Fruit fly (Drosophila melanogaster) whole organism, embryonic: ENCODE data around the gene wapl.

ENCODE experiments used
- B-H2 ChIP-seq: fragments of 200-800 bp; sonication (Bioruptor generic); optimal IDR thresholded peaks from 2 replicates; lab custom pipeline; 2018; ENCODE audit warnings: missing biosample characterization, mild to moderate bottlenecking, missing genetic modification characterization
- CG11398 ChIP-seq: fragments of 200-800 bp; sonication (Bioruptor generic); optimal IDR thresholded peaks from 2 replicates; lab custom pipeline; 2016; ENCODE audit warnings: missing biosample characterization, missing genetic modification characterization
- CG15479 ChIP-seq: fragments of 200-800 bp; sonication (Bioruptor generic); optimal IDR thresholded peaks from 3 replicates; lab custom pipeline; 2019; ENCODE audit warnings: missing biosample characterization, mild to moderate bottlenecking, missing genetic modification characterization, moderate library complexity
- CG16813 ChIP-seq: fragments of 200-800 bp; sonication (Bioruptor generic); IDR thresholded peaks from 3 replicates; pipeline ENCODE4 v1.3.6; 2022; ENCODE audit warnings: missing biosample characterization, missing genetic modification characterization; ENCODE audit not compliant: partially characterized antibody
- CG17802 ChIP-seq: fragments of 200-800 bp; sonication (Bioruptor generic); optimal IDR thresholded peaks from 2 replicates; lab custom pipeline; 2018; ENCODE audit warnings: missing biosample characterization, mild to moderate bottlenecking, missing genetic modification characterization, moderate library complexity
- CG2199 ChIP-seq: fragments of 200-800 bp; sonication (Bioruptor generic); IDR thresholded peaks from 3 replicates; pipeline ENCODE4 v1.3.6; 2022; ENCODE audit warnings: missing biosample characterization, missing genetic modification characterization
- HLH4C ChIP-seq: fragments of 200-800 bp; sonication (Bioruptor generic); IDR thresholded peaks from 3 replicates; pipeline ENCODE4 v1.3.6; 2022; ENCODE audit warnings: missing biosample characterization, missing genetic modification characterization; ENCODE audit not compliant: partially characterized antibody
- Hr78 ChIP-seq, 2 experiments: fragments of 200-800 bp in 1 of 2; fragments of >200 bp in 1 of 2; sonication (Bioruptor generic) in 1 of 2; optimal IDR thresholded peaks; 2 replicates each; lab custom pipeline; 2017 to 2019; ENCODE audit warnings: missing biosample characterization in 2 of 2, missing genetic modification characterization in 2 of 2, mild to moderate bottlenecking in 1 of 2, moderate library complexity in 1 of 2
- Lhr ChIP-seq: fragments of 200-800 bp; sonication (Bioruptor generic); optimal IDR thresholded peaks from 3 replicates; lab custom pipeline; 2017; ENCODE audit warnings: mild to moderate bottlenecking, missing biosample characterization, missing genetic modification reagents, missing genetic modification characterization
- Lpt ChIP-seq: fragments of >200 bp; optimal IDR thresholded peaks from 2 replicates; lab custom pipeline; 2018; ENCODE audit warnings: missing biosample characterization, missing genetic modification characterization
- Sry-δ ChIP-seq: fragments of 200-800 bp; sonication (Bioruptor generic); optimal IDR thresholded peaks from 2 replicates; lab custom pipeline; 2016; ENCODE audit warnings: missing biosample characterization, missing genetic modification characterization
- p53 ChIP-seq: fragments of 200-800 bp; sonication (Bioruptor generic); optimal IDR thresholded peaks from 2 replicates; lab custom pipeline; 2016; ENCODE audit warnings: missing biosample characterization, missing genetic modification characterization

dm6 chrX:2175956-2176469 is 17.2 kb upstream of the wapl start, which contains the start of gene Cyp4d2:
- no peak for TF ChIP-seq p53 (GFP tag; lab: Kevin White, UChicago)
- no peak for TF ChIP-seq CG2199 (GFP tag; lab: Robert Waterston, UW)
- TF ChIP-seq Lpt (GFP tag; lab: Kevin White, UChicago), result no peak
- no peak for TF ChIP-seq CG11398
- TF ChIP-seq Lhr (GFP tag; lab: Kevin White, UChicago), result no peak
- no peak for TF ChIP-seq Sry-δ (GFP tag; lab: Kevin White, UChicago)
- peak in 1 of 2 experiments; percentile 47 for TF ChIP-seq Hr78 (GFP tag; optimal IDR thresholded peaks at IDR 0.05; lab: Kevin White, UChicago)
- no peak for TF ChIP-seq HLH4C (GFP tag; lab: Robert Waterston, UW)
- TF ChIP-seq CG15479 (GFP tag; lab: Kevin White, UChicago), result no peak
- TF ChIP-seq CG16813, result no peak
- TF ChIP-seq CG17802 (tag; lab: Kevin White, UChicago), result no peak
- TF ChIP-seq B-H2 (GFP tag; lab: Kevin White, UChicago), result no peak
